Fruit fly (Drosophila melanogaster) whole organism, embryonic: ENCODE measurements around the gene CG17111.

Experiments
- CG13894 ChIP-seq: fragments of 200-800 bp; sonication (Bioruptor generic); optimal IDR thresholded peaks from 3 replicates; lab custom pipeline; 2018; ENCODE audit warnings: missing biosample characterization, mild to moderate bottlenecking, missing genetic modification characterization, moderate library complexity
- CG16863 ChIP-seq: fragments of 200-800 bp; sonication (Bioruptor generic); optimal IDR thresholded peaks from 3 replicates; lab custom pipeline; 2016; ENCODE audit warnings: missing biosample characterization, missing genetic modification characterization
- CG2678 ChIP-seq: fragments of 200-800 bp; sonication (Bioruptor generic); optimal IDR thresholded peaks from 3 replicates; lab custom pipeline; 2019; ENCODE audit warnings: missing biosample characterization, mild to moderate bottlenecking, missing genetic modification characterization, moderate library complexity
- CG8478 ChIP-seq: fragments of >200 bp; optimal IDR thresholded peaks from 2 replicates; lab custom pipeline; 2018
- D ChIP-seq, 2 experiments: fragments of 200-800 bp in 1 of 2; fragments of >200 bp in 1 of 2; sonication (Bioruptor generic) in 1 of 2; optimal IDR thresholded peaks; 2 replicates in 1 of 2; 3 replicates in 1 of 2; lab custom pipeline; 2017; ENCODE audit warnings: mild to moderate bottlenecking in 1 of 2, missing biosample characterization in 1 of 2, missing genetic modification characterization in 1 of 2, missing genetic modification reagents in 1 of 2
- cato ChIP-seq: fragments of 200-800 bp; sonication (Bioruptor generic); optimal IDR thresholded peaks from 2 replicates; lab custom pipeline; 2016; ENCODE audit warnings: missing biosample characterization, missing genetic modification characterization, borderline replicate concordance
- cwo ChIP-seq: fragments of 200-800 bp; sonication (Bioruptor generic); optimal IDR thresholded peaks from 3 replicates; lab custom pipeline; 2017; ENCODE audit warnings: missing biosample characterization, missing genetic modification characterization, mild to moderate bottlenecking, moderate library complexity, missing genetic modification reagents
- en ChIP-seq: fragments of 200-800 bp; sonication (Bioruptor generic); optimal IDR thresholded peaks from 2 replicates; lab custom pipeline; 2016; ENCODE audit warnings: missing biosample characterization, missing genetic modification characterization
- lab ChIP-seq: fragments of 200-800 bp; sonication (Bioruptor generic); optimal IDR thresholded peaks from 3 replicates; lab custom pipeline; 2017; ENCODE audit warnings: missing biosample characterization, missing genetic modification characterization, mild to moderate bottlenecking, moderate library complexity, missing genetic modification reagents
- slbo ChIP-seq: fragments of 200-800 bp; sonication (Bioruptor generic); IDR thresholded peaks from 2 replicates; pipeline ENCODE4 v1.3.6; 2022; ENCODE audit warnings: missing biosample characterization, missing genetic modification characterization
- usp ChIP-seq: fragments of >200 bp; optimal IDR thresholded peaks from 2 replicates; lab custom pipeline; 2017; ENCODE audit warnings: missing biosample characterization, missing genetic modification characterization
- zen2 ChIP-seq: fragments of 200-800 bp; sonication (Bioruptor generic); IDR thresholded peaks from 3 replicates; pipeline ENCODE4 v1.3.6; 2022; ENCODE audit warnings: missing biosample characterization, missing genetic modification characterization; ENCODE audit not compliant: partially characterized antibody

DNA sequence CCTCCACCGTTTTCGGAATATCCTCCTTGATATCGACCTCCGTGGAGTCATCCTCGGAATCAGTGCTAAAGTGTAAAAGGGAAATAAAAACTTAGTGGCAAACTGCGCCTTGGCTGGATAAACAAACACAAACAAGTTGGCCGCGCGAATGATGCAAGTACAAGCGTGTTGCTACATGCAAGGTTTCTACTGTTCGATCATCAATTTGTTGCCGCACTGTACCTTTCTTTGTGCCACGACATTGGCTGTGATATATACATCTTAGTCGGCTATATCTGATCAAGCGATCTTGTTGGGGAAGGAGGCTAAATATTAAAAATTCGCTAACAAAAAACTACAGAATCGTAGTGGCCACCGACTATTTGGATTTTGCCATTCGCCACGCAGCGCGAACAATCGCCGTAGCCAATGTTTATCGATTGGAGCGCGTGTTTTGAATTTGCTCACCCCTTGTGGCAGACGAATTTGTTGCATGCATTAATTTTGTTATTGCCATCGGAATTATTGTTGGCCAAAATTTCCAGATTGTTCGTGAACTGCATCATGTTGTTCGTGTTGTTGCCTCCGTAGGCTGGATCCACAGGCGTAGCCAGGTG lies 13.8 kb downstream of the CG17111 start:
- TF ChIP-seq CG2678 (tag; lab: Kevin White, UChicago) (no peak), cato (GFP tag; lab: Kevin White, UChicago) (no peak), cwo (GFP tag; lab: Kevin White, UChicago) (no peak), CG16863 (GFP tag; lab: Kevin White, UChicago) (no peak), CG13894 (tag; lab: Kevin White, UChicago) (no peak), CG8478 (lab: Kevin White, UChicago) (no peak), D (optimal IDR thresholded peaks at IDR 0.05; lab: Kevin White, UChicago) (no peak), D (GFP tag; optimal IDR thresholded peaks at IDR 0.05; lab: Kevin White, UChicago) (no peak), slbo (no peak), zen2 (GFP tag; lab: Robert Waterston, UW) (no peak), lab (GFP tag; lab: Kevin White, UChicago) (no peak), usp (no peak), en (no peak)
